Worm (Caenorhabditis elegans): ENCODE data around the gene VF13D12L.3.

- TF ChIP-seq him-1 (tag; optimal IDR thresholded peaks at IDR 0.05) (no peak), W03F9.2 (tag; optimal IDR thresholded peaks at IDR 0.05) (no peak)
Observed at ce11 chrII:11724362-11724761, 18.6 kb downstream of the VF13D12L.3 start.

Measured in whole organism, L4/young adult.